Worm (Caenorhabditis elegans): ENCODE data around the gene C17B7.14.

ce11 chrV:3320432-3320831, at the start of gene C17B7.14:
- TF ChIP-seq C04F5.9 (tag; optimal IDR thresholded peaks at IDR 0.05) = no peak
- no peak for TF ChIP-seq unc-62 (GFP tag; optimal IDR thresholded peaks at IDR 0.05)
- TF ChIP-seq fos-1 (tag; optimal IDR thresholded peaks at IDR 0.05) = no peak
- TF ChIP-seq snpc-4 (tag; optimal IDR thresholded peaks at IDR 0.05) = no peak
- no peak for TF ChIP-seq nhr-11 (tag; optimal IDR thresholded peaks at IDR 0.05)
- no peak for TF ChIP-seq ces-1 (GFP tag; optimal IDR thresholded peaks at IDR 0.05)
- TF ChIP-seq sup-37 (GFP tag; optimal IDR thresholded peaks at IDR 0.05) = no peak
- TF ChIP-seq unc-86 (tag; optimal IDR thresholded peaks at IDR 0.05) = no peak
- TF ChIP-seq lsy-2 (tag; optimal IDR thresholded peaks at IDR 0.05) = no peak

Data from whole organism, L1 larva.